Worm (Caenorhabditis elegans) whole organism, young adult: ENCODE results near the gene F29A7.8.

ENCODE experiments used
- mel-28 ChIP-seq: sonication (generic microtip); optimal IDR thresholded peaks from 2 replicates; lab custom pipeline; 2016; ENCODE audit warnings: borderline replicate concordance, mild to moderate bottlenecking, missing genetic modification characterization, missing compliant biosample characterization
- zfh-2 ChIP-seq: fragments of 200-800 bp; sonication (Bioruptor generic); conservative IDR thresholded peaks from 2 replicates; pipeline ENCODE4 v1.3.6; 2022; ENCODE audit warnings: missing genetic modification reagents, missing genetic modification characterization, missing compliant biosample characterization

DNA sequence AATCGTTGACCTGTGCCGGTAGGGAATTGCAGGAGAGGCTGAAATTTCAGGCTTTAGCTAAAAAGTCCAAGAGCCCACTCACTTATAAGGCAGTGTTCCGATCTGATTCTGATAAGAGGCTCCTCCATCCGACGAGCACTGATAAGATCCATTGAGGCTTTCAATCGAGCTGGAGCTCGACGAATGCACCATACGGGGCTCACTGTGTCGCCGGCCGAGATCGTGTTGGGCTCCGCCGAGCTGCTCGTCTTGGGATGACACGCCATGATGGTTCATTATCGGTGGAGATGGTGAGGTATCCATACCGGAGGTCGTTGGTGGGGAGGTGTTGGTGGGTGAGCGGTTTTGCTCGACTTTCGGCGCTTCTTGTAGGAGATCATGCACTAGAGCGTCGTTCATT, 38.6 kb upstream of the F29A7.8 start:
- TF ChIP-seq zfh-2 (peak; percentile 56), mel-28 (tag; lab: Kevin White, UChicago) (no peak)
